Fruit fly (Drosophila melanogaster) whole organism, embryonic: ENCODE data around the gene Gas8.

Source experiments
- B-H1 ChIP-seq: fragments of 200-800 bp; sonication (Bioruptor generic); IDR thresholded peaks from 3 replicates; pipeline ENCODE4 v1.3.6; 2022; ENCODE audit warnings: missing biosample characterization, missing genetic modification characterization
- CG10565 ChIP-seq: fragments of 200-800 bp; sonication (Bioruptor generic); optimal IDR thresholded peaks from 3 replicates; lab custom pipeline; 2016; ENCODE audit warnings: missing biosample characterization, mild to moderate bottlenecking, missing genetic modification characterization
- CG10959 ChIP-seq: fragments of 200-800 bp; sonication (Bioruptor generic); IDR thresholded peaks from 2 replicates; pipeline ENCODE4 v1.3.6; 2022; ENCODE audit warnings: missing biosample characterization, missing genetic modification characterization
- CG11456 ChIP-seq: fragments of 200-800 bp; sonication (Bioruptor generic); IDR thresholded peaks from 3 replicates; pipeline ENCODE4 v1.3.6; 2022; ENCODE audit warnings: missing biosample characterization, missing genetic modification characterization
- CG11560 ChIP-seq: fragments of 200-800 bp; sonication (Bioruptor generic); IDR thresholded peaks from 3 replicates; pipeline ENCODE4 v1.3.6; 2022; ENCODE audit warnings: missing biosample characterization, missing genetic modification characterization
- CG12071 ChIP-seq: fragments of 200-800 bp; sonication (Bioruptor generic); optimal IDR thresholded peaks from 3 replicates; lab custom pipeline; 2018; ENCODE audit warnings: missing biosample characterization, mild to moderate bottlenecking, missing genetic modification characterization
- CG12942 ChIP-seq: fragments of 200-800 bp; sonication (Bioruptor generic); optimal IDR thresholded peaks from 3 replicates; lab custom pipeline; 2016; ENCODE audit warnings: missing biosample characterization, missing genetic modification characterization
- CG14860 ChIP-seq: fragments of 200-800 bp; sonication (Bioruptor generic); IDR thresholded peaks from 3 replicates; pipeline ENCODE4 v1.3.6; 2022; ENCODE audit warnings: missing biosample characterization, missing genetic modification characterization; ENCODE audit not compliant: partially characterized antibody
- CG1529 ChIP-seq: fragments of 200-800 bp; sonication (Bioruptor generic); optimal IDR thresholded peaks from 3 replicates; lab custom pipeline; 2018; ENCODE audit warnings: missing biosample characterization, missing genetic modification characterization
- CG16863 ChIP-seq: fragments of 200-800 bp; sonication (Bioruptor generic); optimal IDR thresholded peaks from 3 replicates; lab custom pipeline; 2016; ENCODE audit warnings: missing biosample characterization, missing genetic modification characterization
- CG30403 ChIP-seq: fragments of 200-800 bp; sonication (Bioruptor generic); optimal IDR thresholded peaks from 3 replicates; lab custom pipeline; 2016; ENCODE audit warnings: missing biosample characterization, missing genetic modification characterization
- CG31224 ChIP-seq: fragments of 200-800 bp; sonication (Bioruptor generic); IDR thresholded peaks from 2 replicates; pipeline ENCODE4 v1.3.6; 2022; ENCODE audit warnings: missing biosample characterization, missing genetic modification characterization
- CG33213 ChIP-seq: fragments of 200-800 bp; sonication (Bioruptor generic); optimal IDR thresholded peaks from 3 replicates; lab custom pipeline; 2016; ENCODE audit warnings: missing biosample characterization, missing genetic modification characterization
- CG3847 ChIP-seq: fragments of 200-800 bp; sonication (Bioruptor generic); IDR thresholded peaks from 2 replicates; pipeline ENCODE4 v1.3.6; 2022; ENCODE audit warnings: missing biosample characterization, missing genetic modification characterization
- CG4617 ChIP-seq: fragments of 200-800 bp; sonication (Bioruptor generic); optimal IDR thresholded peaks from 3 replicates; lab custom pipeline; 2016; ENCODE audit warnings: missing biosample characterization, missing genetic modification characterization, borderline replicate concordance
- CG4730 ChIP-seq: fragments of 200-800 bp; sonication (Bioruptor generic); IDR thresholded peaks from 2 replicates; pipeline ENCODE4 v1.3.6; 2022; ENCODE audit warnings: missing biosample characterization, missing genetic modification characterization
- CG6689 ChIP-seq: fragments of 200-800 bp; sonication (Bioruptor generic); IDR thresholded peaks from 2 replicates; pipeline ENCODE4 v1.3.6; 2022; ENCODE audit warnings: missing biosample characterization, missing genetic modification characterization
- CG6791 ChIP-seq: fragments of 200-800 bp; sonication (Bioruptor generic); IDR thresholded peaks from 3 replicates; pipeline ENCODE4 v1.3.6; 2022; ENCODE audit warnings: missing biosample characterization, missing genetic modification characterization; ENCODE audit not compliant: partially characterized antibody
- CG7786 ChIP-seq: fragments of 200-800 bp; sonication (Bioruptor generic); optimal IDR thresholded peaks from 2 replicates; lab custom pipeline; 2016; ENCODE audit warnings: missing biosample characterization, missing genetic modification characterization
- CG7839 ChIP-seq: fragments of 200-800 bp; sonication (Bioruptor generic); optimal IDR thresholded peaks from 3 replicates; lab custom pipeline; 2018; ENCODE audit warnings: missing biosample characterization, mild to moderate bottlenecking, missing genetic modification characterization, moderate library complexity
- CG8388 ChIP-seq: fragments of 200-800 bp; sonication (Bioruptor generic); optimal IDR thresholded peaks from 2 replicates; lab custom pipeline; 2019; ENCODE audit warnings: missing biosample characterization, mild to moderate bottlenecking, missing genetic modification characterization, moderate library complexity
- CG9437 ChIP-seq: fragments of 200-800 bp; sonication (Bioruptor generic); optimal IDR thresholded peaks from 2 replicates; lab custom pipeline; 2018; ENCODE audit warnings: missing biosample characterization, mild to moderate bottlenecking, missing genetic modification characterization
- CG9609 ChIP-seq: fragments of 200-800 bp; sonication (Bioruptor generic); optimal IDR thresholded peaks from 3 replicates; lab custom pipeline; 2016; ENCODE audit warnings: missing biosample characterization, missing genetic modification characterization
- CTCF ChIP-seq: fragments of 200-800 bp; sonication (Bioruptor generic); optimal IDR thresholded peaks from 2 replicates; lab custom pipeline; 2017; ENCODE audit warnings: missing biosample characterization, mild to moderate bottlenecking, missing genetic modification characterization, moderate library complexity
- Dfd ChIP-seq, 2 experiments: fragments of >200 bp; optimal IDR thresholded peaks; 2 replicates each; lab custom pipeline; 2017; ENCODE audit warnings: missing biosample characterization in 2 of 2, missing genetic modification characterization in 2 of 2
- HLH3B ChIP-seq: fragments of 200-800 bp; sonication (Bioruptor generic); IDR thresholded peaks from 2 replicates; pipeline ENCODE4 v1.3.6; 2022; ENCODE audit warnings: missing biosample characterization, missing genetic modification characterization
- Hr3 ChIP-seq: fragments of 200-800 bp; sonication (Bioruptor generic); optimal IDR thresholded peaks from 3 replicates; lab custom pipeline; 2016; ENCODE audit warnings: missing biosample characterization, missing genetic modification characterization
- Lim3 ChIP-seq: fragments of 200-800 bp; sonication (Bioruptor generic); IDR thresholded peaks from 2 replicates; pipeline ENCODE4 v1.3.6; 2022; ENCODE audit warnings: missing biosample characterization, missing genetic modification characterization
- Med ChIP-seq: fragments of 200-800 bp; sonication (Bioruptor generic); peaks from one replicate; lab custom pipeline; 2016; ENCODE audit warnings: missing biosample characterization, missing genetic modification characterization, mild to moderate bottlenecking, inconsistent platforms, moderate library complexity
- Nf-YA ChIP-seq: fragments of 200-800 bp; sonication (Bioruptor generic); IDR thresholded peaks from 2 replicates; pipeline ENCODE4 v1.3.6; 2022; ENCODE audit warnings: missing biosample characterization, missing genetic modification characterization
- Sox100B ChIP-seq: fragments of 200-800 bp; sonication (Bioruptor generic); optimal IDR thresholded peaks from 3 replicates; lab custom pipeline; 2018; ENCODE audit warnings: missing biosample characterization, mild to moderate bottlenecking, missing genetic modification characterization
- ab ChIP-seq: fragments of 200-800 bp; sonication (Bioruptor generic); optimal IDR thresholded peaks from 2 replicates; lab custom pipeline; 2016; ENCODE audit warnings: missing biosample characterization, missing genetic modification characterization
- crp ChIP-seq, 2 experiments: fragments of 200-800 bp; sonication (Bioruptor generic); optimal IDR thresholded peaks; 2 replicates in 1 of 2; 3 replicates in 1 of 2; lab custom pipeline; 2017; ENCODE audit warnings: missing biosample characterization in 2 of 2, missing genetic modification characterization in 2 of 2, mild to moderate bottlenecking in 1 of 2, moderate library complexity in 1 of 2
- dm ChIP-seq: fragments of 200-800 bp; sonication (Bioruptor generic); optimal IDR thresholded peaks from 3 replicates; lab custom pipeline; 2016; ENCODE audit warnings: missing biosample characterization, missing genetic modification characterization
- eve ChIP-seq, 2 experiments: fragments of >200 bp; optimal IDR thresholded peaks; 2 replicates each; lab custom pipeline; 2017; ENCODE audit warnings: missing biosample characterization in 2 of 2, missing genetic modification characterization in 2 of 2
- fd102C ChIP-seq: fragments of 200-800 bp; sonication (Bioruptor generic); optimal IDR thresholded peaks from 2 replicates; lab custom pipeline; 2018; ENCODE audit warnings: missing biosample characterization, mild to moderate bottlenecking, missing genetic modification characterization, moderate library complexity
- fru ChIP-seq: fragments of >200 bp; optimal IDR thresholded peaks from 2 replicates; lab custom pipeline; 2017
- gem ChIP-seq: fragments of 200-800 bp; sonication (Bioruptor generic); optimal IDR thresholded peaks from 2 replicates; lab custom pipeline; 2019; ENCODE audit warnings: missing biosample characterization, mild to moderate bottlenecking, missing genetic modification characterization, moderate library complexity
- gsb ChIP-seq: fragments of 200-800 bp; sonication (Bioruptor generic); IDR thresholded peaks from 2 replicates; pipeline ENCODE4 v1.3.6; 2022; ENCODE audit warnings: missing biosample characterization, missing genetic modification characterization
- gsb-n ChIP-seq: fragments of 200-800 bp; sonication (Bioruptor generic); optimal IDR thresholded peaks from 3 replicates; lab custom pipeline; 2018; ENCODE audit warnings: missing biosample characterization, mild to moderate bottlenecking, missing genetic modification characterization
- pb ChIP-seq: fragments of 200-800 bp; sonication (Bioruptor generic); optimal IDR thresholded peaks from 3 replicates; lab custom pipeline; 2016; ENCODE audit warnings: missing biosample characterization, missing genetic modification characterization
- pfk ChIP-seq: fragments of 200-800 bp; sonication (Bioruptor generic); optimal IDR thresholded peaks from 2 replicates; lab custom pipeline; 2018; ENCODE audit warnings: missing biosample characterization, mild to moderate bottlenecking, missing genetic modification characterization, moderate library complexity
- pho ChIP-seq: fragments of 200-800 bp; sonication (Bioruptor generic); optimal IDR thresholded peaks from 2 replicates; lab custom pipeline; 2016; ENCODE audit warnings: missing biosample characterization, missing genetic modification characterization
- pita ChIP-seq: fragments of 200-800 bp; sonication (Bioruptor generic); optimal IDR thresholded peaks from 2 replicates; lab custom pipeline; 2017; ENCODE audit warnings: missing biosample characterization, mild to moderate bottlenecking, missing genetic modification characterization
- row ChIP-seq: fragments of 200-800 bp; sonication (Bioruptor generic); IDR thresholded peaks from 3 replicates; pipeline ENCODE4 v1.3.6; 2022; ENCODE audit warnings: missing biosample characterization, missing genetic modification characterization
- sisA ChIP-seq: fragments of 200-800 bp; sonication (Bioruptor generic); IDR thresholded peaks from 2 replicates; pipeline ENCODE4 v1.3.6; 2022; ENCODE audit warnings: missing biosample characterization, missing genetic modification characterization
- slou ChIP-seq: fragments of 200-800 bp; sonication (Bioruptor generic); optimal IDR thresholded peaks from 3 replicates; lab custom pipeline; 2016; ENCODE audit warnings: missing biosample characterization, missing genetic modification characterization
- sob ChIP-seq: fragments of 200-800 bp; sonication (Bioruptor generic); IDR thresholded peaks from 2 replicates; pipeline ENCODE4 v1.3.6; 2022; ENCODE audit warnings: missing biosample characterization, missing genetic modification characterization
- sug ChIP-seq: fragments of 200-800 bp; optimal IDR thresholded peaks from 2 replicates; lab custom pipeline; 2019; ENCODE audit warnings: missing biosample characterization, mild to moderate bottlenecking, missing genetic modification characterization, moderate library complexity
- tap ChIP-seq: fragments of 200-800 bp; optimal IDR thresholded peaks from 3 replicates; lab custom pipeline; 2019; ENCODE audit warnings: missing biosample characterization, mild to moderate bottlenecking, missing genetic modification characterization, moderate library complexity
- tio ChIP-seq: fragments of 200-800 bp; sonication (Bioruptor generic); optimal IDR thresholded peaks from 2 replicates; lab custom pipeline; 2017; ENCODE audit warnings: missing biosample characterization, missing genetic modification characterization, inconsistent platforms
- trem ChIP-seq: fragments of 200-800 bp; optimal IDR thresholded peaks from 3 replicates; lab custom pipeline; 2019; ENCODE audit warnings: missing biosample characterization, mild to moderate bottlenecking, missing genetic modification characterization, moderate library complexity
- vvl ChIP-seq: fragments of 200-800 bp; sonication (Bioruptor generic); IDR thresholded peaks from 2 replicates; pipeline ENCODE4 v1.3.6; 2022; ENCODE audit warnings: missing biosample characterization, missing genetic modification characterization

The Gas8 gene

DNA sequence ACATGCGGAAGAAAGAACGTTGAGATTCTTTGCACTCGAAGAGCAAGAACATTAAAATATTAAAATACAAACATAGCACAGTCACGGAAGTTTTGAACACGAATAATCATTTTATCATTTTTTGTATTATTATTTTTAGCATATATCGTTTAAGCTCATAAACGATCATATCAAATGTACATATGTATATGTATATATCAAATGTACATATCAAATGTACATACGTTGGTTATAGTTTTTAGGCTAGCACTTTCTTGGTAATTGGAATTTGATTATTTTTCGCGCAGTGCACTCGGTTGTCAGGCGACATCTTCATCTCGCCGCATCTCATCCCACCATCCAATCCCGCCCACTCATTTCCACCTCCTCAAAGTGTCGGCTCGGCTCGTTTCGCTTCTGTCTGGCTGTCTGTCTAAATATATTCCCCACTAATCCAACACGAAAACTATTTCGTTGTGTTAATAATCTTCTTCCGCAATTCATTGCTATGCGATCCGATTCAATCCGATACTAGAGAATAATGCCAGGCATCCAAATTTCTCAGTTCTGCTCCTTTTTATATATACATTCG lies 49.1 kb downstream of the Gas8 start (continued):
- TF ChIP-seq sug (no peak), trem (peak; percentile 15), dm (GFP tag; lab: Kevin White, UChicago) (no peak), pita (no peak), HLH3B (0 out of 2 replicates have a peak, but pooled peaks have one; percentile 19), CG12942 (GFP tag; lab: Kevin White, UChicago) (peak; percentile 5), CG14860 (no peak), tio (GFP tag; lab: Kevin White, UChicago) (no peak), CG4617 (no peak), CG16863 (GFP tag; lab: Kevin White, UChicago) (no peak), B-H1 (GFP tag; lab: Robert Waterston, UW) (no peak), CG1529 (no peak), CG33213 (GFP tag; lab: Kevin White, UChicago) (no peak), tap (tag; lab: Kevin White, UChicago) (peak; percentile 50), CG10959 (GFP tag; lab: Robert Waterston, UW) (no peak), Med (no peak), Nf-YA (GFP tag; lab: Robert Waterston, UW) (no peak), fd102C (GFP tag; lab: Kevin White, UChicago) (no peak), Dfd (GFP tag; optimal IDR thresholded peaks at IDR 0.05; lab: Kevin White, UChicago) (no peak), CG31224 (GFP tag; lab: Robert Waterston, UW) (no peak; the same call in 1 of the 2 replicates), CG3847 (no peak), CG7786 (GFP tag; lab: Kevin White, UChicago) (no peak), CG7839 (tag; lab: Kevin White, UChicago) (peak; percentile 70), CG12071 (GFP tag; lab: Kevin White, UChicago) (no peak), CG9609 (GFP tag; lab: Kevin White, UChicago) (no peak), CG9437 (GFP tag; lab: Kevin White, UChicago) (peak; percentile 6), CG8388 (GFP tag; lab: Kevin White, UChicago) (peak; percentile 53), vvl (GFP tag; lab: Robert Waterston, UW) (0 out of 2 replicates have a peak, but pooled peaks have one; percentile 15), eve (GFP tag; optimal IDR thresholded peaks at IDR 0.05; lab: Kevin White, UChicago) (peak in 1 of 2 experiments; percentile 38), CG6791 (no peak), CG6689 (GFP tag; lab: Robert Waterston, UW) (peak; percentile 23; the same call in 1 of the 2 replicates), CG10565 (GFP tag; lab: Kevin White, UChicago) (no peak), CG4730 (GFP tag; lab: Robert Waterston, UW) (no peak), Hr3 (no peak), gsb (GFP tag; lab: Robert Waterston, UW) (no peak), gem (tag; lab: Kevin White, UChicago) (peak; percentile 77), crp (GFP tag; optimal IDR thresholded peaks at IDR 0.05; lab: Kevin White, UChicago) (no peak), Sox100B (GFP tag; lab: Kevin White, UChicago) (peak; percentile 58), fru (lab: Kevin White, UChicago) (no peak), CG30403 (peak; percentile 34), CTCF (GFP tag; lab: Kevin White, UChicago) (no peak), Lim3 (no peak), sob (GFP tag; lab: Robert Waterston, UW) (no peak), ab (GFP tag; lab: Kevin White, UChicago) (no peak), CG11560 (tag; lab: Robert Waterston, UW) (no peak), row (peak; percentile 48; the same call in 2 of the 3 replicates), pb (no peak), pfk (GFP tag; lab: Kevin White, UChicago) (no peak), slou (GFP tag; lab: Kevin White, UChicago) (no peak), pho (GFP tag; lab: Kevin White, UChicago) (no peak), gsb-n (tag; lab: Kevin White, UChicago) (peak; percentile 45), CG11456 (GFP tag; lab: Robert Waterston, UW) (no peak), sisA (no peak)
